Fruit fly (Drosophila melanogaster) whole organism, wandering third instar larva: Measurements from ENCODE around the gene Spn.

Experiments used
- GATAd ChIP-seq: sonication (Bioruptor generic); optimal IDR thresholded peaks from 2 replicates; lab custom pipeline; 2016; ENCODE audit warnings: missing biosample characterization, missing genetic modification characterization
- Jra ChIP-seq: sonication (Bioruptor generic); optimal IDR thresholded peaks from 2 replicates; lab custom pipeline; 2016; ENCODE audit warnings: missing biosample characterization, missing genetic modification characterization
- Rel ChIP-seq, 2 experiments: fragments of 200-800 bp; sonication (Bioruptor generic) in 1 of 2; optimal IDR thresholded peaks; 2 replicates in 1 of 2; 3 replicates in 1 of 2; lab custom pipeline; 2016 to 2019; ENCODE audit warnings: mild to moderate bottlenecking in 2 of 2, missing biosample characterization in 2 of 2, missing genetic modification characterization in 2 of 2, moderate library complexity in 1 of 2
- br ChIP-seq: fragments of 200-800 bp; sonication (Bioruptor generic); optimal IDR thresholded peaks from 2 replicates; lab custom pipeline; 2016; ENCODE audit warnings: missing biosample characterization, missing genetic modification characterization
- h ChIP-seq: fragments of 200-800 bp; sonication (Bioruptor generic); optimal IDR thresholded peaks from 3 replicates; lab custom pipeline; 2016; ENCODE audit warnings: missing biosample characterization, mild to moderate bottlenecking, missing genetic modification characterization
- psq ChIP-seq: fragments of 200-800 bp; sonication (Bioruptor generic); optimal IDR thresholded peaks from 3 replicates; lab custom pipeline; 2017; ENCODE audit warnings: missing biosample characterization, mild to moderate bottlenecking, missing genetic modification characterization, moderate library complexity

dm6 chr3L:2595481-2595880 is 41.4 kb upstream of the Spn start, which contains the start of gene CG16984:
- TF ChIP-seq psq (GFP tag; lab: Kevin White, UChicago) (no peak), h (no peak), Rel (GFP tag; optimal IDR thresholded peaks at IDR 0.05; lab: Kevin White, UChicago) (no peak), Rel (tag; optimal IDR thresholded peaks at IDR 0.05; lab: Kevin White, UChicago) (no peak), br (no peak), GATAd (GFP tag; lab: Kevin White, UChicago) (no peak), Jra (GFP tag; lab: Kevin White, UChicago) (no peak)
